Worm (Caenorhabditis elegans): Measurements from ENCODE around the gene cyp-33E2.

DNA sequence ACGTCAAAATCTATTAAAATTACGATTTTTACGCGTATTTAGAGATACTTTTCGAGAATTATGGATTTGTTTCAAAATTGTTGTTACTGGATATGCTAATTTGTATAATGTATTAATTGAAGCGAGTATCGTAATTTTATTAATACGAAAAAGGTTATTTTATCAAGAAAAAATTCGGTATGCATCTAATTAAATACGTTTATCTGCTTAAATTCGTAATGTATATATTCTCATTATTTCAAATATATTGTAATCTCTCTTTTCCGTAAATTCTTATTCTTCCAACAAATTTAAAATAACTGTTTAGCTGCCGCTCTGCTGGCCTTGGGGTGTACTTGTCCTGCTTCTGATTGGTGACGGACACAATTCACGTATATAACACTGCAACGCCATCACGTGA is 18.9 kb downstream of the cyp-33E2 start, which contains the start of gene dgk-4:
- TF ChIP-seq snpc-1.2 (GFP tag; IDR thresholded peaks at IDR 0.05) (no peak), unc-39 (tag; optimal IDR thresholded peaks at IDR 0.05) (no peak), D1046.2 (GFP tag; IDR thresholded peaks at IDR 0.05) (no peak), skn-1 (tag; optimal IDR thresholded peaks at IDR 0.05) (no peak), ama-1 (optimal IDR thresholded peaks at IDR 0.05) (no peak), nhr-25 (tag; optimal IDR thresholded peaks at IDR 0.05; ENCODE audit: borderline replicate concordance, insufficient read depth) (no peak), ces-1 (GFP tag; optimal IDR thresholded peaks at IDR 0.05) (no peak), jun-1 (tag; optimal IDR thresholded peaks at IDR 0.05) (no peak), nhr-77 (tag; optimal IDR thresholded peaks at IDR 0.05) (no peak), ceh-28 (tag; optimal IDR thresholded peaks at IDR 0.05) (no peak), unc-62 (GFP tag; optimal IDR thresholded peaks at IDR 0.05 in 1 of 2) (no peak), unc-62 (tag; optimal IDR thresholded peaks at IDR 0.05) (no peak), dmd-6 (GFP tag; IDR thresholded peaks at IDR 0.05) (no peak)

Measured in whole organism, L4 larva.